Fruit fly (Drosophila melanogaster) whole organism, adult: Measurements from ENCODE around the gene FoxK.

Source experiments
- CG11617 ChIP-seq: fragments of 200-800 bp; sonication (Bioruptor generic); optimal IDR thresholded peaks from 2 replicates; lab custom pipeline; 2017; ENCODE audit warnings: mild to moderate bottlenecking, missing biosample characterization, missing genetic modification reagents, missing genetic modification characterization
- CG12768 ChIP-seq: fragments of 200-800 bp; sonication (Bioruptor generic); optimal IDR thresholded peaks from 2 replicates; lab custom pipeline; 2017; ENCODE audit warnings: missing biosample characterization, missing genetic modification characterization, mild to moderate bottlenecking, moderate library complexity, missing genetic modification reagents
- CG14711 ChIP-seq: fragments of 200-800 bp; sonication (Bioruptor generic); optimal IDR thresholded peaks from 2 replicates; lab custom pipeline; 2018; ENCODE audit warnings: missing biosample characterization, mild to moderate bottlenecking, missing genetic modification characterization, moderate library complexity
- CG1620 ChIP-seq: fragments of 200-800 bp; sonication (Bioruptor generic); optimal IDR thresholded peaks from 2 replicates; lab custom pipeline; 2016; ENCODE audit warnings: missing biosample characterization, missing genetic modification characterization
- CG33017 ChIP-seq: fragments of 200-800 bp; sonication (Bioruptor generic); optimal IDR thresholded peaks from 2 replicates; lab custom pipeline; 2018; ENCODE audit warnings: missing biosample characterization, mild to moderate bottlenecking, missing genetic modification characterization, moderate library complexity
- CG5204 ChIP-seq: fragments of 200-800 bp; sonication (Bioruptor generic); optimal IDR thresholded peaks from 2 replicates; lab custom pipeline; 2016; ENCODE audit warnings: missing biosample characterization, missing genetic modification characterization
- CG7045 ChIP-seq: fragments of 200-800 bp; sonication (Bioruptor generic); optimal IDR thresholded peaks from 2 replicates; lab custom pipeline; 2017; ENCODE audit warnings: missing biosample characterization, mild to moderate bottlenecking, missing genetic modification characterization
- CG7101 ChIP-seq: fragments of 200-800 bp; sonication (Bioruptor generic); optimal IDR thresholded peaks from 2 replicates; lab custom pipeline; 2018; ENCODE audit warnings: missing biosample characterization, mild to moderate bottlenecking, missing genetic modification characterization, moderate library complexity
- Clk ChIP-seq: fragments of 200-800 bp; sonication (Bioruptor generic); optimal IDR thresholded peaks from 2 replicates; lab custom pipeline; 2017; ENCODE audit warnings: missing biosample characterization, missing genetic modification characterization
- Crg-1 ChIP-seq: fragments of 200-800 bp; sonication (Bioruptor generic); optimal IDR thresholded peaks from 2 replicates; lab custom pipeline; 2016; ENCODE audit warnings: missing biosample characterization, missing genetic modification characterization
- Hr96 ChIP-seq: fragments of 200-800 bp; sonication (Bioruptor generic); optimal IDR thresholded peaks from 2 replicates; lab custom pipeline; 2016; ENCODE audit warnings: missing biosample characterization, missing genetic modification characterization
- Mnt ChIP-seq: fragments of 200-800 bp; sonication (Bioruptor generic); optimal IDR thresholded peaks from 2 replicates; lab custom pipeline; 2016; ENCODE audit warnings: missing biosample characterization, mild to moderate bottlenecking, missing genetic modification characterization
- bab1 ChIP-seq: fragments of 200-800 bp; sonication (Bioruptor generic); optimal IDR thresholded peaks from 3 replicates; lab custom pipeline; 2019; ENCODE audit warnings: missing biosample characterization, mild to moderate bottlenecking, missing genetic modification characterization, moderate library complexity
- cic ChIP-seq: fragments of 200-800 bp; sonication (Bioruptor generic); optimal IDR thresholded peaks from 2 replicates; lab custom pipeline; 2017; ENCODE audit warnings: missing biosample characterization, mild to moderate bottlenecking, missing genetic modification characterization, moderate library complexity
- cnc ChIP-seq, 2 experiments: fragments of >200 bp; optimal IDR thresholded peaks; 2 replicates each; lab custom pipeline; 2017
- kay ChIP-seq: fragments of 200-800 bp; sonication (Bioruptor generic); peaks from one replicate; lab custom pipeline; 2016; ENCODE audit warnings: missing biosample characterization, missing genetic modification characterization, borderline replicate concordance
- ovo ChIP-seq: fragments of 200-800 bp; sonication (Bioruptor generic); optimal IDR thresholded peaks from 2 replicates; lab custom pipeline; 2016; ENCODE audit warnings: missing biosample characterization, missing genetic modification characterization
- pad ChIP-seq: fragments of 200-800 bp; sonication (Bioruptor generic); optimal IDR thresholded peaks from 3 replicates; lab custom pipeline; 2017; ENCODE audit warnings: missing biosample characterization, missing genetic modification characterization, mild to moderate bottlenecking, moderate library complexity, missing genetic modification reagents
- tj ChIP-seq: fragments of 200-800 bp; sonication (Bioruptor generic); optimal IDR thresholded peaks from 3 replicates; lab custom pipeline; 2017; ENCODE audit warnings: missing biosample characterization, mild to moderate bottlenecking, missing genetic modification characterization, moderate library complexity
- toe ChIP-seq: fragments of 200-800 bp; sonication (Bioruptor generic); optimal IDR thresholded peaks from 2 replicates; lab custom pipeline; 2016; ENCODE audit warnings: missing biosample characterization, missing genetic modification characterization

FoxK gene

dm6 chr3L:11107432-11107831, 13.2 kb downstream of the FoxK start, which contains the start of gene CG32073:
CG32073 (minus strand) TSS chr3L:11107582.
- TF ChIP-seq cic (no peak), bab1 (GFP tag; lab: Kevin White, UChicago) (no peak), CG11617 (GFP tag; lab: Kevin White, UChicago) (no peak), cnc (optimal IDR thresholded peaks at IDR 0.05; lab: Kevin White, UChicago) (no peak), CG12768 (GFP tag; lab: Kevin White, UChicago) (no peak), CG7045 (GFP tag; lab: Kevin White, UChicago) (no peak), Hr96 (GFP tag; lab: Kevin White, UChicago) (no peak), Mnt (GFP tag; lab: Kevin White, UChicago) (no peak), Crg-1 (GFP tag; lab: Kevin White, UChicago) (no peak), CG33017 (no peak), Clk (no peak), CG1620 (GFP tag; lab: Kevin White, UChicago) (no peak), CG14711 (tag; lab: Kevin White, UChicago) (no peak)

dm6 chr3L:11103773-11104172, 16.8 kb downstream of the FoxK start, which contains the start of gene CG32071:
CG32071 (minus strand) TSS chr3L:11103873.
- TF ChIP-seq toe (GFP tag; lab: Kevin White, UChicago) (no peak), CG14711 (tag; lab: Kevin White, UChicago) (no peak), CG7101 (tag; lab: Kevin White, UChicago) (no peak), cnc (optimal IDR thresholded peaks at IDR 0.05; lab: Kevin White, UChicago) (no peak), Mnt (GFP tag; lab: Kevin White, UChicago) (no peak), Crg-1 (GFP tag; lab: Kevin White, UChicago) (no peak), CG12768 (GFP tag; lab: Kevin White, UChicago) (no peak), Hr96 (GFP tag; lab: Kevin White, UChicago) (no peak), pad (GFP tag; lab: Kevin White, UChicago) (no peak), CG11617 (GFP tag; lab: Kevin White, UChicago) (no peak), CG7045 (GFP tag; lab: Kevin White, UChicago) (no peak)

dm6 chr3L:11102930-11103329, 17.7 kb downstream of the FoxK start, which contains the start of gene Elo68alpha:
Elo68alpha (minus strand) TSS chr3L:11103030.
- no peak for TF ChIP-seq Mnt (GFP tag; lab: Kevin White, UChicago)
- no peak for TF ChIP-seq toe (GFP tag; lab: Kevin White, UChicago)
- no peak for TF ChIP-seq tj
- no peak for TF ChIP-seq CG12768 (GFP tag; lab: Kevin White, UChicago)
- no peak for TF ChIP-seq kay (GFP tag; lab: Kevin White, UChicago)
- TF ChIP-seq CG33017, result no peak
- no peak for TF ChIP-seq CG1620 (GFP tag; lab: Kevin White, UChicago)
- TF ChIP-seq CG5204 (GFP tag; lab: Kevin White, UChicago), result no peak
- no peak for TF ChIP-seq CG7045 (GFP tag; lab: Kevin White, UChicago)
- no peak for TF ChIP-seq Hr96 (GFP tag; lab: Kevin White, UChicago)
- TF ChIP-seq CG11617 (GFP tag; lab: Kevin White, UChicago), result no peak
- TF ChIP-seq CG14711 (tag; lab: Kevin White, UChicago), result no peak
- no peak for TF ChIP-seq Clk
- no peak for TF ChIP-seq bab1 (GFP tag; lab: Kevin White, UChicago)
- TF ChIP-seq Crg-1 (GFP tag; lab: Kevin White, UChicago), result no peak

- TF ChIP-seq Clk (no peak), CG33017 (no peak), CG7101 (tag; lab: Kevin White, UChicago) (no peak), CG1620 (GFP tag; lab: Kevin White, UChicago) (no peak), kay (GFP tag; lab: Kevin White, UChicago) (peak; percentile 19)
These were observed 19.0 kb downstream of the FoxK start, which contains the start of gene Elo68beta for dm6 chr3L:11101598-11101997. Elo68beta (minus strand) TSS chr3L:11101698.

- TF ChIP-seq CG1620 (GFP tag; lab: Kevin White, UChicago) (peak; percentile 96), Crg-1 (GFP tag; lab: Kevin White, UChicago) (peak; percentile 98), Hr96 (GFP tag; lab: Kevin White, UChicago) (peak; percentile 92), pad (GFP tag; lab: Kevin White, UChicago) (peak; percentile 89), Mnt (GFP tag; lab: Kevin White, UChicago) (peak; percentile 89), toe (GFP tag; lab: Kevin White, UChicago) (peak; percentile 96), CG5204 (GFP tag; lab: Kevin White, UChicago) (peak; percentile 96), cic (peak; percentile 71), kay (GFP tag; lab: Kevin White, UChicago) (peak; percentile 97), ovo (GFP tag; lab: Kevin White, UChicago) (peak; percentile 84), CG7045 (GFP tag; lab: Kevin White, UChicago) (peak; percentile 93), tj (peak; percentile 80), CG12768 (GFP tag; lab: Kevin White, UChicago) (peak; percentile 96), CG11617 (GFP tag; lab: Kevin White, UChicago) (peak; percentile 97), CG7101 (tag; lab: Kevin White, UChicago) (peak; percentile 92), CG14711 (tag; lab: Kevin White, UChicago) (peak; percentile 88), bab1 (GFP tag; lab: Kevin White, UChicago) (peak; percentile 95), CG33017 (peak; percentile 86), cnc (optimal IDR thresholded peaks at IDR 0.05; lab: Kevin White, UChicago) (no peak), Clk (peak; percentile 85)
These were observed 22.5 kb downstream of the FoxK start, which contains the start of the genes Irbp18 and APP-BP1 for dm6 chr3L:11097982-11098663. Irbp18 (minus strand) TSS chr3L:11098186. APP-BP1 (plus strand) TSS chr3L:11098412.
